Fruit fly (Drosophila melanogaster): Measurements from ENCODE around the gene SP1029.

The SP1029 gene

dm6 chr3R:29274590-29274989, 24.3 kb upstream of the SP1029 start:
- TF ChIP-seq CG34367 (tag; optimal IDR thresholded peaks at IDR 0.05), result no peak
- no peak for TF ChIP-seq CG13204 (GFP tag; optimal IDR thresholded peaks at IDR 0.05)
- no peak for TF ChIP-seq D1 (tag; optimal IDR thresholded peaks at IDR 0.05)
- TF ChIP-seq CG8301 (tag; optimal IDR thresholded peaks at IDR 0.05), result no peak
- no peak for TF ChIP-seq CG12605 (GFP tag; IDR thresholded peaks at IDR 0.05)
- no peak for TF ChIP-seq gl (tag; optimal IDR thresholded peaks at IDR 0.05)
- no peak for TF ChIP-seq Snoo (tag; optimal IDR thresholded peaks at IDR 0.05)
- 0 out of 3 replicates have a peak, but pooled peaks have one; percentile 7 for TF ChIP-seq CG4496 (GFP tag; IDR thresholded peaks at IDR 0.05)
- no peak for TF ChIP-seq CG32121 (GFP tag; IDR thresholded peaks at IDR 0.05)
- peak; percentile 17 for TF ChIP-seq CG15710 (tag; optimal IDR thresholded peaks at IDR 0.05)
- peak; percentile 21 for TF ChIP-seq CG9948 (tag; optimal IDR thresholded peaks at IDR 0.05)
- TF ChIP-seq Pif1B (GFP tag; optimal IDR thresholded peaks at IDR 0.05), result no peak
- no peak for TF ChIP-seq EcR (GFP tag; optimal IDR thresholded peaks at IDR 0.05)
- no peak for TF ChIP-seq fd96Ca (GFP tag; IDR thresholded peaks at IDR 0.05)
- peak; percentile 42 for TF ChIP-seq CG17806 (tag; optimal IDR thresholded peaks at IDR 0.05)
- no peak for TF ChIP-seq Ets98B (GFP tag; IDR thresholded peaks at IDR 0.05)
- peak; percentile 26 for TF ChIP-seq CG14655 (GFP tag; optimal IDR thresholded peaks at IDR 0.05)
- TF ChIP-seq rn (GFP tag; IDR thresholded peaks at IDR 0.05), result no peak
- TF ChIP-seq CG10348 (GFP tag; IDR thresholded peaks at IDR 0.05), result no peak
- TF ChIP-seq CG8159 (tag; optimal IDR thresholded peaks at IDR 0.05), result peak; percentile 33
- peak; percentile 4 for TF ChIP-seq Pif1A (GFP tag; optimal IDR thresholded peaks at IDR 0.05)

DNA sequence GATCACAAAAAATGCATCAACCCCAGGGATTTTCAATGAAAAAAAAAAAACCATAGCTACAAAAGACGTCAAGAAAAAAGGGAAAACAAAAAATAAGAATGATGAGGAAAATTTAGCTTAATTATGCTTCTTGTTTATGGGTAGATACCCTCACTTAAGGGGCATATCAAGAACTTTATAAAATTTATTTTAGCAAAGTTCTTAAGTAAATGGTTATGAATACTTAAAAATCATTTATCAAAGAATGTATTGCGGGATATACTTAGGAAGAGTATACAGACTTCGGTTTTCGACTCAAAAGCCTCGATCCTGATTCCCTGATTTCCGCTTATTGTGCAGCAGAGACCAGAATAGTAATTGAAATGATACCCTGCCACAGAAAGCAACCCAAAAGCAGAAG, 22.8 kb upstream of the SP1029 start:
- peak; percentile 28 for TF ChIP-seq D1 (tag; optimal IDR thresholded peaks at IDR 0.05)
- TF ChIP-seq CG14655 (GFP tag; optimal IDR thresholded peaks at IDR 0.05), result no peak
- no peak for TF ChIP-seq CG10348 (GFP tag; IDR thresholded peaks at IDR 0.05)
- TF ChIP-seq gl (tag; optimal IDR thresholded peaks at IDR 0.05), result no peak
- no peak for TF ChIP-seq fd96Ca (GFP tag; IDR thresholded peaks at IDR 0.05)
- TF ChIP-seq CG12605 (GFP tag; IDR thresholded peaks at IDR 0.05), result no peak
- no peak for TF ChIP-seq CG13204 (GFP tag; optimal IDR thresholded peaks at IDR 0.05)
- TF ChIP-seq CG8159 (tag; optimal IDR thresholded peaks at IDR 0.05), result peak; percentile 69
- no peak for TF ChIP-seq CG4496 (GFP tag; IDR thresholded peaks at IDR 0.05)
- TF ChIP-seq CG15710 (tag; optimal IDR thresholded peaks at IDR 0.05), result peak; percentile 38
- TF ChIP-seq CG32121 (GFP tag; IDR thresholded peaks at IDR 0.05), result no peak
- peak; percentile 56 for TF ChIP-seq CG17806 (tag; optimal IDR thresholded peaks at IDR 0.05)
- no peak for TF ChIP-seq CG8301 (tag; optimal IDR thresholded peaks at IDR 0.05)
- TF ChIP-seq Ets98B (GFP tag; IDR thresholded peaks at IDR 0.05), result no peak
- TF ChIP-seq rn (GFP tag; IDR thresholded peaks at IDR 0.05), result no peak
- TF ChIP-seq EcR (GFP tag; optimal IDR thresholded peaks at IDR 0.05), result no peak
- TF ChIP-seq Snoo (tag; optimal IDR thresholded peaks at IDR 0.05), result no peak
- TF ChIP-seq Pif1B (GFP tag; optimal IDR thresholded peaks at IDR 0.05), result no peak
- peak; percentile 24 for TF ChIP-seq CG34367 (tag; optimal IDR thresholded peaks at IDR 0.05)
- no peak for TF ChIP-seq Pif1A (GFP tag; optimal IDR thresholded peaks at IDR 0.05)
- peak; percentile 48 for TF ChIP-seq CG9948 (tag; optimal IDR thresholded peaks at IDR 0.05)

DNA sequence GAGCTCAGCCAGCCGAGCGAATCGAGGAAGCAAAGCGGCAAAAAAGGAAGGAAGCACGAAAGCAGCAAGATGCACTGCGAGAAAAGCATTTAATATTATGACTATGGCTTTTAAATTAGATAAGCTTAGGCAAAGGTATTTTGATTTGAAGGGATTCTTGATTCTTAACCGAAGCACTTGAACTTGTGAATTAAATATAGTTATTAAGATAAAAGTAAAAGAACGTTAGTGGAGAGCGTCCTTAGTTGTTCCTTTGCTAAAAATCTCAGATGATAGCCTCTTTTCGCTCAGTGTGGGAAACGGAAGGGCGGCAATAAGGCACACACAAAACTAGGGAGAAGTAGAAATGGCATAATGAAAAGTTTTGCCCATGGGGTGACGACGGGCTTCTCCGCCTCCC, 19.0 kb upstream of the SP1029 start:
- TF ChIP-seq CG8159 (tag; optimal IDR thresholded peaks at IDR 0.05), result peak; percentile 36
- TF ChIP-seq Ets98B (GFP tag; IDR thresholded peaks at IDR 0.05), result no peak
- no peak for TF ChIP-seq gl (tag; optimal IDR thresholded peaks at IDR 0.05)
- TF ChIP-seq Pif1B (GFP tag; optimal IDR thresholded peaks at IDR 0.05), result no peak
- TF ChIP-seq CG17806 (tag; optimal IDR thresholded peaks at IDR 0.05), result peak; percentile 4
- TF ChIP-seq CG14655 (GFP tag; optimal IDR thresholded peaks at IDR 0.05), result no peak

- TF ChIP-seq CG9948 (tag; optimal IDR thresholded peaks at IDR 0.05) (no peak), Pif1A (GFP tag; optimal IDR thresholded peaks at IDR 0.05) (no peak), Snoo (tag; optimal IDR thresholded peaks at IDR 0.05) (no peak), rn (GFP tag; IDR thresholded peaks at IDR 0.05) (no peak), Ets98B (GFP tag; IDR thresholded peaks at IDR 0.05) (no peak), CG34367 (tag; optimal IDR thresholded peaks at IDR 0.05) (no peak), EcR (GFP tag; optimal IDR thresholded peaks at IDR 0.05) (peak; percentile 17), CG17806 (tag; optimal IDR thresholded peaks at IDR 0.05) (no peak)
These were observed 17.8 kb upstream of the SP1029 start for dm6 chr3R:29268062-29268461.

- no peak for TF ChIP-seq CG32121 (GFP tag; IDR thresholded peaks at IDR 0.05)
- TF ChIP-seq CG9948 (tag; optimal IDR thresholded peaks at IDR 0.05), result no peak
- no peak for TF ChIP-seq gl (tag; optimal IDR thresholded peaks at IDR 0.05)
- no peak for TF ChIP-seq rn (GFP tag; IDR thresholded peaks at IDR 0.05)
- no peak for TF ChIP-seq Pif1A (GFP tag; optimal IDR thresholded peaks at IDR 0.05)
- TF ChIP-seq CG8159 (tag; optimal IDR thresholded peaks at IDR 0.05), result peak; percentile 12
These were observed 16.4 kb upstream of the SP1029 start for dm6 chr3R:29266607-29267006.

- no peak for TF ChIP-seq Pif1B (GFP tag; optimal IDR thresholded peaks at IDR 0.05)
- TF ChIP-seq CG34367 (tag; optimal IDR thresholded peaks at IDR 0.05), result no peak
- no peak for TF ChIP-seq gl (tag; optimal IDR thresholded peaks at IDR 0.05)
- no peak for TF ChIP-seq CG4496 (GFP tag; IDR thresholded peaks at IDR 0.05)
- TF ChIP-seq CG9948 (tag; optimal IDR thresholded peaks at IDR 0.05), result no peak
- no peak for TF ChIP-seq CG14655 (GFP tag; optimal IDR thresholded peaks at IDR 0.05)
- no peak for TF ChIP-seq CG12605 (GFP tag; IDR thresholded peaks at IDR 0.05)
- no peak for TF ChIP-seq EcR (GFP tag; optimal IDR thresholded peaks at IDR 0.05)
- no peak for TF ChIP-seq CG10348 (GFP tag; IDR thresholded peaks at IDR 0.05)
- TF ChIP-seq Snoo (tag; optimal IDR thresholded peaks at IDR 0.05), result no peak
- TF ChIP-seq CG17806 (tag; optimal IDR thresholded peaks at IDR 0.05), result no peak
- no peak for TF ChIP-seq CG8159 (tag; optimal IDR thresholded peaks at IDR 0.05)
- TF ChIP-seq rn (GFP tag; IDR thresholded peaks at IDR 0.05), result no peak
- no peak for TF ChIP-seq CG15710 (tag; optimal IDR thresholded peaks at IDR 0.05)
- no peak for TF ChIP-seq D1 (tag; optimal IDR thresholded peaks at IDR 0.05)
These were observed 14.8 kb upstream of the SP1029 start for dm6 chr3R:29265075-29265474.
